Worm (Caenorhabditis elegans): Measurements from ENCODE around the gene M04G7.2.

Gene M04G7.2

DNA sequence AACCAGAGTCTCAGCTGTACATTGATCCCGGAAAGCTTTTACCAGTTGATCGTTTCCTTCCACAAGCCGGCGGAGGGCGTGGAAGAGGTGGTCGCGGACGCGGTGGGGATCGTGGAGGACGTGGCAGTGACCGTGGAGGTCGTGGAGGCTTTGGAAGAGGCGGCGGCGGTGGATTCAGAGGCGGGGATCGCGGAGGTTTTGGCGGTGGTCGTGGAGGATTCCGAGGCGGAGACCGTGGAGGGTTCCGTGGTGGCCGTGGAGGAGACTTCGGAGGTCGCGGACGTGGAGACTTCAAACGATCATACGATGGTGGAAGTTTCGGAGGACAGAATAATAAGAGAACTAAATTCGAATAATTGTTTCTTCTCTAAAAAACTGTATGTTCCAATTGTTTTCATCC lies 34.2 kb downstream of the M04G7.2 start:
- no peak for TF ChIP-seq lim-6 (tag; optimal IDR thresholded peaks at IDR 0.05)
- TF ChIP-seq ttx-3 (tag; optimal IDR thresholded peaks at IDR 0.05) = no peak
- no peak for TF ChIP-seq fkh-10 (GFP tag; optimal IDR thresholded peaks at IDR 0.05)
- TF ChIP-seq ceh-34 (tag; optimal IDR thresholded peaks at IDR 0.05) = no peak
- no peak for TF ChIP-seq fkh-6 (tag; optimal IDR thresholded peaks at IDR 0.05)
- no peak for TF ChIP-seq nhr-232 (tag; optimal IDR thresholded peaks at IDR 0.05)
- no peak for TF ChIP-seq tbx-7 (tag; optimal IDR thresholded peaks at IDR 0.05)
- TF ChIP-seq hlh-8 (tag; optimal IDR thresholded peaks at IDR 0.05) = no peak
- no peak for TF ChIP-seq unc-86 (tag; optimal IDR thresholded peaks at IDR 0.05)
- no peak for TF ChIP-seq tbx-2 (tag; optimal IDR thresholded peaks at IDR 0.05)
- TF ChIP-seq ceh-22 (tag; optimal IDR thresholded peaks at IDR 0.05) = no peak
- TF ChIP-seq ceh-2 (tag; optimal IDR thresholded peaks at IDR 0.05) = no peak
- TF ChIP-seq odd-2 (tag; optimal IDR thresholded peaks at IDR 0.05) = no peak

DNA sequence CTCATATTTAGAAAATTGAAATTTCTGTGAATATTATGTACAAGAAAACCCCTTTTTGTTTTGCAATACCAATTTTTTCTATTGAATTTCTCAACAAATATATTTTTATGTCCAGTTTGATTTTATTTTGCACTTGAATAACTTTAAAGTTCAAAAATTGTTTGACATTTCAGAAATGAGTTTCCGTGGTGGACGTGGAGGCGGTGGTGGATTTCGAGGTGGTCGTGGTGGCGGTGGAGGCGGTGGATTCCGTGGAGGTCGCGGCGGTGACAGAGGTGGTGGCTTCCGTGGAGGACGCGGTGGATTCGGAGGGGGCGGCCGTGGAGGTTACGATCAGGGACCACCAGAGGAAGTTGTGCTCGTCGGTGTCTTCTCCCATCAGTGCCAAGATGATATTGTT lies 34.8 kb downstream of the M04G7.2 start, which contains the start of gene garr-1:
Gene garr-1 (plus strand): TSS at position 174 of the 400 bp plus-strand sequence.
- TF ChIP-seq ceh-9 (tag; optimal IDR thresholded peaks at IDR 0.05) (no peak), madf-2 (tag; optimal IDR thresholded peaks at IDR 0.05) (no peak), pag-3 (tag; optimal IDR thresholded peaks at IDR 0.05; ENCODE audit: borderline replicate concordance) (no peak), ceh-34 (tag; optimal IDR thresholded peaks at IDR 0.05) (no peak), C38D4.7 (GFP tag; optimal IDR thresholded peaks at IDR 0.05) (no peak), nhr-11 (tag; optimal IDR thresholded peaks at IDR 0.05) (no peak), ceh-14 (tag; optimal IDR thresholded peaks at IDR 0.05) (no peak), pax-1 (tag; optimal IDR thresholded peaks at IDR 0.05) (no peak), pqm-1 (tag; optimal IDR thresholded peaks at IDR 0.05) (no peak), ceh-18 (tag; optimal IDR thresholded peaks at IDR 0.05) (no peak), ref-2 (tag; optimal IDR thresholded peaks at IDR 0.05) (no peak), nhr-232 (tag; optimal IDR thresholded peaks at IDR 0.05) (no peak)

DNA sequence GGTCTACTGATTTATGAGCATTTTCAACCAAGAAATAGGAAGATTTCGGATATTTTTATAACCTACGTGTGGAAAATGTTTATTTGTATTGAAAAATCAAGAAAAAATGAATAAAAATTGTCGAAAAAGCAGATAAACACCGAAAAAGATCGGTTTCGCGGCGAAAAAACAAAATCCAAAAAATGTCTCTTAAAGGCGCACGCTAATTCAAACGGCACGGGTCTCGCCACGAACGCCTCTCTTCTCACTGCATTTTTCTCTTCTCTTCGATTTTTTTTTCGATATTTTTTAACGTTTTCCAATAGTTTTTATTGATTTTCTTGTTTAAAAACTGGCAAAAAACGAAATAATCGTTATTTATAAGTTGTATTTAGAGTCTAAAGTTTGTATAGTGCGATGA lies 35.3 kb downstream of the M04G7.2 start:
- TF ChIP-seq nfya-1 (tag; optimal IDR thresholded peaks at IDR 0.05) (peak; percentile 11), lim-6 (tag; optimal IDR thresholded peaks at IDR 0.05) (no peak), pha-4 (tag; optimal IDR thresholded peaks at IDR 0.05) (no peak), fkh-6 (tag; optimal IDR thresholded peaks at IDR 0.05) (no peak), K09A11.1 (tag; optimal IDR thresholded peaks at IDR 0.05; ENCODE audit: insufficient read depth) (no peak), ceh-48 (tag; optimal IDR thresholded peaks at IDR 0.05) (peak; percentile 56)

DNA sequence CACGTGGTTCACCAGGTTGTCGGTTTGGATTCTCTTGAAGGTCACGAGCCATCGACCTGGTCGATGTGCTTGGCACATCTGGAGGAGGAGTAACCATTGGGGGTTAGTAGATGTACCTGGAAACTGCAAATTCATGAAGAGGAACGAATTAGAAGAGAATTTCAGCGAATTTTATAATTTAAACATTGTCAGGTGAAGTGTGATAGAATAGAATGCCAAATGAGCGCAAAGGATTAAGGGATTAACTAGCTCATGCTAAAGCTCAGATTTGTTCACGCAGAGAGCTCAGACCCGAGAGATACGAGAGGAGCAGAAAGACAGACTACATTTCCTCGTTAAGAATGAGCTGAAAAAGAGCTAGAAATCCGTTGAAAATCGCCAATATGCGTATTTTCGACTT lies 35.8 kb downstream of the M04G7.2 start, which contains the start of gene daf-18:
Gene daf-18 (minus strand): TSS at position 126 of the 400 bp plus-strand sequence.
- TF ChIP-seq dve-1 (tag; optimal IDR thresholded peaks at IDR 0.05) = peak; percentile 3
- no peak for TF ChIP-seq ceh-31 (tag; optimal IDR thresholded peaks at IDR 0.05)

DNA sequence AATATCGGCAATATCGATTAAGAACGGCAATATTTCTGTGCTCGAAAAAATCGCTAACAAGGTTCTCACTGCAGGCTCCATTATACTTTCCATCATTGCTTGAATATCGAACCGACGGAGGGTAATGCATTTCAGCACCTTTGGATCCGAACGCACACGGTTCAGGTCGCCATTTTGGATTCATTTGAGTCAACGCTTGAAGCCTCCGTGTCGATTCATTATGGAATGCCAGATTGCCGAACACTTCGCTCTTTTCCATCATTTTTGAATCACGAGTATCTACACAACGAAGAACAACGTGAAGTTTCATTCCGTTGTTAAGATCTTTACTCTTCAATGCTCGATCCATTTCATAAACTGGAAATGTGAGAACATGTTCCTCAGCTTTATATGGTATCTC lies 38.7 kb downstream of the M04G7.2 start:
- TF ChIP-seq ref-2 (tag; optimal IDR thresholded peaks at IDR 0.05) (no peak), madf-2 (tag; optimal IDR thresholded peaks at IDR 0.05) (no peak), rnt-1 (tag; optimal IDR thresholded peaks at IDR 0.05) (no peak), lin-11 (tag; optimal IDR thresholded peaks at IDR 0.05) (no peak), unc-3 (GFP tag; conservative IDR thresholded peaks at IDR 0.05) (no peak), unc-3 (tag; optimal IDR thresholded peaks at IDR 0.05) (no peak), K09A11.1 (tag; optimal IDR thresholded peaks at IDR 0.05; ENCODE audit: insufficient read depth) (no peak), pat-9 (tag; optimal IDR thresholded peaks at IDR 0.05) (no peak), fkh-10 (GFP tag; optimal IDR thresholded peaks at IDR 0.05) (no peak), elt-4 (tag; optimal IDR thresholded peaks at IDR 0.05) (no peak)
